Fruit fly (Drosophila melanogaster): ENCODE data around the gene CG7236.

- no peak for TF ChIP-seq CG12155 (GFP tag; optimal IDR thresholded peaks at IDR 0.05)
- no peak for TF ChIP-seq onecut (GFP tag; IDR thresholded peaks at IDR 0.05)
- no peak for TF ChIP-seq Mrtf (GFP tag; IDR thresholded peaks at IDR 0.05)
Observed at dm6 chr2L:5720407-5721228, 14.4 kb downstream of the CG7236 start, which contains the start of the genes CG11149 and sip1.

Data from whole organism, embryonic.